Worm (Caenorhabditis elegans): ENCODE results near the gene F16B4.2.

- TF ChIP-seq tbx-11 (GFP tag; IDR thresholded peaks at IDR 0.05) (no peak), F13C5.2 (tag; optimal IDR thresholded peaks at IDR 0.05) (no peak), hmg-4 (GFP tag; optimal IDR thresholded peaks at IDR 0.05) (no peak), ets-7 (tag; optimal IDR thresholded peaks at IDR 0.05) (no peak), ama-1 (optimal IDR thresholded peaks at IDR 0.05) (no peak)
Observed at ce11 chrV:1600561-1601088, at the start of gene F16B4.2.

Data from whole organism, early embryonic.